Worm (Caenorhabditis elegans) whole organism, young adult: ENCODE data around the gene bath-45.

Source experiments
- B0035.1 ChIP-seq: sonication (generic microtip); optimal IDR thresholded peaks from 2 replicates; lab custom pipeline; 2016; ENCODE audit warnings: missing genetic modification characterization, mild to moderate bottlenecking, missing compliant biosample characterization, missing genotype, missing genetic modification reagents
- D2030.7 ChIP-seq: fragments of 200-800 bp; sonication (Bioruptor generic); IDR thresholded peaks from 2 replicates; pipeline ENCODE4 v1.3.6; 2022; ENCODE audit warnings: missing genetic modification reagents, missing genetic modification characterization, missing compliant biosample characterization
- F39B2.1 ChIP-seq: fragments of 200-800 bp; sonication (Bioruptor generic); IDR thresholded peaks from 2 replicates; pipeline ENCODE4 v1.3.6; 2022; ENCODE audit warnings: missing genetic modification reagents, missing genetic modification characterization, missing compliant biosample characterization
- F55B11.4 ChIP-seq: sonication (generic microtip); optimal IDR thresholded peaks from 2 replicates; lab custom pipeline; 2016; ENCODE audit warnings: missing compliant biosample characterization, missing genetic modification characterization, borderline replicate concordance; ENCODE audit not compliant: insufficient read depth
- K12H6.12 ChIP-seq: fragments of 200-800 bp; sonication (Bioruptor generic); optimal IDR thresholded peaks from 2 replicates; lab custom pipeline; 2018; ENCODE audit warnings: mild to moderate bottlenecking, missing genetic modification characterization, missing compliant biosample characterization
- T26A5.8 ChIP-seq: sonication (generic microtip); optimal IDR thresholded peaks from 2 replicates; lab custom pipeline; 2016; ENCODE audit warnings: missing genetic modification characterization, missing compliant biosample characterization
- Y56A3A.18 ChIP-seq: fragments of 200-800 bp; sonication (Bioruptor generic); IDR thresholded peaks from 2 replicates; pipeline ENCODE4 v1.3.6; 2022; ENCODE audit warnings: missing genetic modification reagents, missing genetic modification characterization, missing compliant biosample characterization
- attf-5 ChIP-seq: fragments of 200-800 bp; sonication (Bioruptor generic); optimal IDR thresholded peaks from 2 replicates; lab custom pipeline; 2018; ENCODE audit warnings: mild to moderate bottlenecking, missing genetic modification characterization, missing compliant biosample characterization
- bed-2 ChIP-seq: fragments of 200-800 bp; sonication (Bioruptor generic); IDR thresholded peaks from 2 replicates; pipeline ENCODE4 v1.3.6; 2022; ENCODE audit warnings: missing genetic modification reagents, missing genetic modification characterization, missing compliant biosample characterization
- ccch-3 ChIP-seq: fragments of 200-800 bp; sonication (Bioruptor generic); optimal IDR thresholded peaks from 2 replicates; lab custom pipeline; 2018; ENCODE audit warnings: mild to moderate bottlenecking, missing genetic modification characterization, missing compliant biosample characterization
- dpl-1 ChIP-seq: fragments of 150-350 bp; optimal IDR thresholded peaks from 2 replicates; lab custom pipeline; 2014; ENCODE audit warnings: missing biosample characterization, missing genetic modification reagents, missing genetic modification characterization
- efl-1 ChIP-seq: fragments of 150-350 bp; optimal IDR thresholded peaks from 2 replicates; lab custom pipeline; 2014; ENCODE audit warnings: missing biosample characterization, missing genetic modification reagents, missing genetic modification characterization
- egrh-3 ChIP-seq: fragments of 200-800 bp; sonication (Bioruptor generic); IDR thresholded peaks from 2 replicates; pipeline ENCODE4 v1.3.6; 2022; ENCODE audit warnings: missing genetic modification reagents, missing genetic modification characterization, missing compliant biosample characterization
- ekl-4 ChIP-seq: fragments of 200-800 bp; sonication (Bioruptor generic); IDR thresholded peaks from 2 replicates; pipeline ENCODE4 v1.3.6; 2022; ENCODE audit warnings: missing genetic modification reagents, missing genetic modification characterization, missing compliant biosample characterization
- hlh-26 ChIP-seq: fragments of 200-800 bp; sonication (Bioruptor generic); conservative IDR thresholded peaks from 2 replicates; pipeline ENCODE4 v1.3.6; 2022; ENCODE audit warnings: missing genetic modification reagents, missing genetic modification characterization, missing compliant biosample characterization
- hsf-1 ChIP-seq: fragments of 200-800 bp; sonication (Bioruptor generic); IDR thresholded peaks from 2 replicates; pipeline ENCODE4 v1.3.6; 2022; ENCODE audit warnings: missing genetic modification reagents, missing genetic modification characterization, missing compliant biosample characterization
- lin-26 ChIP-seq: fragments of 200-800 bp; sonication (Bioruptor generic); IDR thresholded peaks from 2 replicates; pipeline ENCODE4 v1.3.6; 2022; ENCODE audit warnings: missing genetic modification reagents, missing genetic modification characterization, missing compliant biosample characterization
- lin-35 ChIP-seq, 3 experiments: fragments of 150-350 bp in 2 of 3; sonication (generic microtip) in 1 of 3; optimal IDR thresholded peaks; 2 replicates each; lab custom pipeline; 2014 to 2018; ENCODE audit warnings: missing biosample characterization in 3 of 3, missing genetic modification characterization in 3 of 3, missing genetic modification reagents in 3 of 3
- lin-54 ChIP-seq: fragments of 200-800 bp; sonication (Bioruptor generic); optimal IDR thresholded peaks from 2 replicates; lab custom pipeline; 2018; ENCODE audit warnings: mild to moderate bottlenecking, missing genetic modification characterization, missing compliant biosample characterization
- lsl-1 ChIP-seq: fragments of 200-800 bp; sonication (Bioruptor generic); optimal IDR thresholded peaks from 2 replicates; lab custom pipeline; 2018; ENCODE audit warnings: mild to moderate bottlenecking, missing genetic modification characterization, moderate library complexity, missing compliant biosample characterization
- madf-8 ChIP-seq: fragments of 200-800 bp; sonication (Bioruptor generic); conservative IDR thresholded peaks from 2 replicates; pipeline ENCODE4 v1.3.6; 2022; ENCODE audit warnings: missing genetic modification reagents, missing genetic modification characterization, missing compliant biosample characterization
- mcd-1 ChIP-seq: fragments of 200-800 bp; sonication (Bioruptor generic); IDR thresholded peaks from 2 replicates; pipeline ENCODE4 v1.3.6; 2022; ENCODE audit warnings: missing genetic modification reagents, missing genetic modification characterization, missing compliant biosample characterization
- mes-4 ChIP-seq: sonication (generic microtip); optimal IDR thresholded peaks from 2 replicates; lab custom pipeline; 2016; ENCODE audit warnings: missing genotype, missing genetic modification characterization, missing compliant biosample characterization
- nfya-2 ChIP-seq: fragments of 200-800 bp; sonication (Bioruptor generic); IDR thresholded peaks from 2 replicates; pipeline ENCODE4 v1.3.6; 2022; ENCODE audit warnings: missing genetic modification reagents, missing genetic modification characterization, missing compliant biosample characterization
- nfyb-1 ChIP-seq: fragments of 200-800 bp; sonication (Bioruptor generic); IDR thresholded peaks from 2 replicates; pipeline ENCODE4 v1.3.6; 2022; ENCODE audit warnings: missing genetic modification reagents, missing genetic modification characterization, missing compliant biosample characterization
- nhr-120 ChIP-seq: fragments of 200-800 bp; sonication (Bioruptor generic); IDR thresholded peaks from 2 replicates; pipeline ENCODE4 v1.3.6; 2022; ENCODE audit warnings: missing genetic modification characterization, missing compliant biosample characterization
- nhr-80 ChIP-seq: sonication (generic microtip); optimal IDR thresholded peaks from 2 replicates; lab custom pipeline; 2016; ENCODE audit warnings: missing genetic modification characterization, missing compliant biosample characterization
- nhr-90 ChIP-seq: sonication (generic microtip); optimal IDR thresholded peaks from 2 replicates; lab custom pipeline; 2016; ENCODE audit warnings: missing genotype, mild to moderate bottlenecking, missing genetic modification characterization, missing compliant biosample characterization
- rcor-1 ChIP-seq: fragments of 200-800 bp; sonication (Bioruptor generic); IDR thresholded peaks from 2 replicates; pipeline ENCODE4 v1.3.6; 2022; ENCODE audit warnings: missing genetic modification reagents, missing genetic modification characterization, missing compliant biosample characterization
- snpc-1.1 ChIP-seq: sonication (generic microtip); optimal IDR thresholded peaks from 2 replicates; lab custom pipeline; 2017; ENCODE audit warnings: missing genetic modification characterization, mild to moderate bottlenecking, missing compliant biosample characterization, antibody characterized with exemption, moderate library complexity, missing genotype, missing genetic modification reagents; ENCODE audit not compliant: insufficient read depth
- snpc-1.3 ChIP-seq: sonication (generic microtip); optimal IDR thresholded peaks from 2 replicates; lab custom pipeline; 2017; ENCODE audit warnings: missing genetic modification characterization, mild to moderate bottlenecking, missing compliant biosample characterization, antibody characterized with exemption, moderate library complexity, missing genotype, missing genetic modification reagents; ENCODE audit not compliant: insufficient read depth
- snpc-4 ChIP-seq, 5 experiments: fragments of 150-350 bp in 1 of 5; sonication (generic microtip) in 4 of 5; optimal IDR thresholded peaks; 2 replicates each; lab custom pipeline; 2014 to 2018; ENCODE audit warnings: missing genetic modification characterization in 5 of 5, missing biosample characterization in 3 of 5, antibody characterized with exemption in 2 of 5, mild to moderate bottlenecking in 2 of 5, missing compliant biosample characterization in 2 of 5, missing genotype in 2 of 5, moderate library complexity in 2 of 5, missing genetic modification reagents in 1 of 5
- somi-1 ChIP-seq: fragments of 200-800 bp; sonication (Bioruptor generic); optimal IDR thresholded peaks from 2 replicates; lab custom pipeline; 2018; ENCODE audit warnings: mild to moderate bottlenecking, missing genetic modification characterization, missing compliant biosample characterization
- sptf-2 ChIP-seq: fragments of 200-800 bp; sonication (Bioruptor generic); optimal IDR thresholded peaks from 2 replicates; lab custom pipeline; 2018; ENCODE audit warnings: mild to moderate bottlenecking, missing genetic modification characterization, missing compliant biosample characterization
- unc-130 ChIP-seq: sonication (generic microtip); optimal IDR thresholded peaks from 2 replicates; lab custom pipeline; 2016; ENCODE audit warnings: missing genetic modification reagents, missing genetic modification characterization, missing compliant biosample characterization
- zfh-2 ChIP-seq: fragments of 200-800 bp; sonication (Bioruptor generic); conservative IDR thresholded peaks from 2 replicates; pipeline ENCODE4 v1.3.6; 2022; ENCODE audit warnings: missing genetic modification reagents, missing genetic modification characterization, missing compliant biosample characterization
- ztf-18 ChIP-seq: sonication (generic microtip); optimal IDR thresholded peaks from 2 replicates; lab custom pipeline; 2016; ENCODE audit warnings: missing genotype, mild to moderate bottlenecking, missing genetic modification characterization, missing compliant biosample characterization
- ztf-26 ChIP-seq: sonication (generic microtip); optimal IDR thresholded peaks from 2 replicates; lab custom pipeline; 2017; ENCODE audit warnings: missing genetic modification characterization, missing compliant biosample characterization
- ztf-3 ChIP-seq: fragments of 200-800 bp; sonication (Bioruptor generic); optimal IDR thresholded peaks from 2 replicates; lab custom pipeline; 2018; ENCODE audit warnings: mild to moderate bottlenecking, missing genetic modification characterization, missing compliant biosample characterization

bath-45 gene

ce11 chrII:13148247-13148646 lies 25.4 kb downstream of the bath-45 start:
- TF ChIP-seq somi-1 (GFP tag; lab: Kevin White, UChicago) = no peak
- no peak for TF ChIP-seq lin-35 (GFP tag; optimal IDR thresholded peaks at IDR 0.05; lab: Kevin White, UChicago)

- TF ChIP-seq snpc-1.1 (tag; lab: Kevin White, UChicago) = no peak
- peak; percentile 30 for TF ChIP-seq ztf-26
Measured at ce11 chrII:13149965-13150364, 27.1 kb downstream of the bath-45 start.

- TF ChIP-seq nhr-90 (tag; lab: Kevin White, UChicago) (no peak), Y56A3A.18 (no peak), egrh-3 (GFP tag; lab: Robert Waterston, UW) (0 out of 2 replicates have a peak, but pooled peaks have one; percentile 19), lin-26 (no peak), hlh-26 (GFP tag; lab: Robert Waterston, UW) (no peak), nhr-120 (no peak), zfh-2 (GFP tag; lab: Robert Waterston, UW) (0 out of 2 replicates have a peak, but pooled peaks have one; percentile 13)
Measured at ce11 chrII:13152409-13152808, 29.6 kb downstream of the bath-45 start.

- TF ChIP-seq Y56A3A.18 = no peak
- TF ChIP-seq ccch-3 (GFP tag; lab: Kevin White, UChicago) = no peak
- no peak for TF ChIP-seq B0035.1 (tag; lab: Kevin White, UChicago)
- no peak for TF ChIP-seq F55B11.4 (tag; lab: Kevin White, UChicago)
- TF ChIP-seq ekl-4 (GFP tag; lab: Robert Waterston, UW) = no peak
- TF ChIP-seq lsl-1 (GFP tag; lab: Kevin White, UChicago) = no peak
- TF ChIP-seq D2030.7 (GFP tag; lab: Robert Waterston, UW) = no peak
- no peak for TF ChIP-seq bed-2 (GFP tag; lab: Robert Waterston, UW)
- no peak for TF ChIP-seq dpl-1 (GFP tag; lab: Kevin White, UChicago)
- TF ChIP-seq snpc-4 (GFP tag; optimal IDR thresholded peaks at IDR 0.05; lab: Kevin White, UChicago) = no peak
- no peak for TF ChIP-seq snpc-4 (tag; optimal IDR thresholded peaks at IDR 0.05; lab: Kevin White, UChicago)
Measured at ce11 chrII:13153299-13153698, 30.5 kb downstream of the bath-45 start, which contains the start of gene spe-18. Gene spe-18 (minus strand): TSS chrII:13153399.

- TF ChIP-seq unc-130 (GFP tag; lab: Kevin White, UChicago) = no peak
- peak; percentile 59 for TF ChIP-seq lin-54
- 0 out of 2 replicates have a peak, but pooled peaks have one; percentile 11 for TF ChIP-seq D2030.7 (GFP tag; lab: Robert Waterston, UW)
- peak; percentile 63 for TF ChIP-seq mcd-1 (GFP tag; lab: Robert Waterston, UW)
Measured at ce11 chrII:13156071-13156470, 33.3 kb downstream of the bath-45 start.

- peak; percentile 6 for TF ChIP-seq snpc-1.3
- peak; percentile 86 for TF ChIP-seq efl-1 (GFP tag; lab: Kevin White, UChicago)
- no peak for TF ChIP-seq T26A5.8 (tag; lab: Kevin White, UChicago)
- TF ChIP-seq hsf-1 (GFP tag; lab: Robert Waterston, UW) = 0 out of 2 replicates have a peak, but pooled peaks have one; percentile 40
- no peak for TF ChIP-seq mes-4 (tag; lab: Kevin White, UChicago)
- peak; percentile 88 for TF ChIP-seq nfyb-1 (GFP tag; lab: Robert Waterston, UW)
- TF ChIP-seq nfya-2 (GFP tag; lab: Robert Waterston, UW) = no peak
- TF ChIP-seq nhr-80 (tag; lab: Kevin White, UChicago) = peak; percentile 32
- peak; percentile 37; the same call in 1 of the 2 replicates for TF ChIP-seq madf-8
- TF ChIP-seq sptf-2 (GFP tag; lab: Kevin White, UChicago) = no peak
- TF ChIP-seq attf-5 (GFP tag; lab: Kevin White, UChicago) = peak; percentile 39
- peak; percentile 53 for TF ChIP-seq K12H6.12
- peak; percentile 96 for TF ChIP-seq ztf-18 (tag; lab: Kevin White, UChicago)
- TF ChIP-seq lin-35 (GFP tag; optimal IDR thresholded peaks at IDR 0.05; lab: Kevin White, UChicago) = peak; percentile 51 to 97 (median 61)
- TF ChIP-seq dpl-1 (GFP tag; lab: Kevin White, UChicago) = peak; percentile 89
- peak; percentile 56; the same call in 1 of the 2 replicates for TF ChIP-seq rcor-1 (GFP tag; lab: Robert Waterston, UW)
- no peak for TF ChIP-seq ztf-3 (GFP tag; lab: Kevin White, UChicago)
- no peak for TF ChIP-seq F39B2.1 (GFP tag; lab: Robert Waterston, UW)
Measured at ce11 chrII:13156971-13157370, 34.2 kb downstream of the bath-45 start, which contains the start of the genes hpr-17 and F32A11.1. Gene hpr-17 (minus strand): TSS chrII:13157047. Gene F32A11.1 (plus strand): TSS chrII:13157329.
